Fruit fly (Drosophila melanogaster): ENCODE measurements around the gene ninaC.

ninaC gene

DNA sequence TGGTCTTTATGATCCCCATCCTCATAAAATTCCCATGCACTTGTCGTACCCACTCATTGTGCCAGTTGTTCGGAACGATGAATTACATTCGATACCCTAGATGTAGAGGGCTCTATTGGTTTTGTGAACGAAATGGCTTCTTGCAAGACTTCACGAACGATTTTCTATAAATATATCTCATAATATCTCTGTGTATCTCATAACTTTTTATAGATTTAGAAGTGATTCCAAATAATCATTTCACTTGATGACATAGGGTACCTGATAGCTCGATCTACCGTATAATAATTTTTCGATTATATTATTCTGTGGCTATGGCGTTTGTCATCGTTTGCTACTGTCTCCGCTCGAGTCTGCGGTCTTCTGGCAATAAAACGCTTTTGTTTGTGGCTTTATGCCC is 19.5 kb downstream of the ninaC start:
- no peak for TF ChIP-seq CG17801 (GFP tag; optimal IDR thresholded peaks at IDR 0.05; ENCODE audit: partially characterized antibody)

DNA sequence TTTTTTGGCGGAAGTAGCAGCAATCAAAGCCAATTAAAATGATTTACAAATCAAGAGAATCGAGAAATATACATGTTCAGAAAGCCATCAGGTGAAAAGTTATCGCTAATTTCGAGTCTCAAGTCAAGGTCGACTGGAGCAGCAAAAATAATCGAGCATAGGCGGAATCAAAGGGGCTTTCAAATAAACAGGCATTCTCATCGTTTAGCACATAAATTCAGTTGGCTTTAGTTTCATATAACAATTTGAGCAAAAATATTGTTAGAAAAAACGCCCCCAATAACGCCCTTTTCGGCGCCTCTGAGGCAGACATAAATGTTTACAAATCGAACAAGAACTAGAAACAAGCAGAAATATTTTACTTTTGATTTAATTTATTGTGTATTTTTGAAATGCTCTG is 20.2 kb downstream of the ninaC start:
- TF ChIP-seq CG17801 (GFP tag; optimal IDR thresholded peaks at IDR 0.05; ENCODE audit: partially characterized antibody), result no peak

DNA sequence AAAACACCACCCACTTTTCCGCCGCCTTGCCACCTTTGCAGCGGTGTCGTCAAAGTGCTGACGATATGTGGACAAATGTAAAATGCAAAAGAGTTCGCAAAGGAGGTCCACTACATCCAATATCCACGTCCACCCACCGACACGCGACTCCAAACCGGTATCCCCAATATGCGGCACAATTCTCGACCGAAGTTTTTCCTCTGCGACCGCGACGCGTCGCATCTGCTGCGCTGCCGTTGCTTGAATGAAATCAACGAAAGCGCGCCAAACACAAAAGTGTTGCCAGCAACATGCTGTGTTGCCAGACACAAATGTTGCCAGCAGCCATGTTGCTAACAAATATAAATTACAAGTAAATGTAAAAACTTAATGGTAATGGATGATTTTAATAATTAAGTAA is 21.0 kb downstream of the ninaC start, which contains the start of gene CG5160:
Gene CG5160 (minus strand): TSS at position 223 of the 400 bp plus-strand sequence.
- no peak for TF ChIP-seq CG17801 (GFP tag; optimal IDR thresholded peaks at IDR 0.05; ENCODE audit: partially characterized antibody)

DNA sequence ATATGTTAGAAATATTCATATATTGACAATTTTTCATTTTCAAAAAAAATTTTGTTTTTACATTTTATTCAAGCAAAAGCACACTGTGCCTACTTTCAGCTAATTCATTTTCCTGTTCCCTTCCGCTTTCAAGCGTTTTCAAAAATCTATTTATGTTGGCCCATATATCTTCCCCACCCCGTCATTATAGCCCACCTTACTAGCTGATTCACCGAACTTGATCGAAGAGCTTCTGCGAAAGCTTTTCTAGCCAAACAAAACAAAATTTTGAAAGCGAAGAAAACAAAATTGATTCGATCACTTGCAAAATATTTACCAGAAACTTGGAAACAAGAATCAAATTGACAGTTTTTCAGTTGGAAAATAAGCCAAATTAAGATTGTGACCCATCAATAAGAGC is 23.5 kb downstream of the ninaC start, which contains the start of gene CG5171:
Gene CG5171 (plus strand): TSS at position 311 of the 400 bp plus-strand sequence.
- no peak for TF ChIP-seq CG17801 (GFP tag; optimal IDR thresholded peaks at IDR 0.05; ENCODE audit: partially characterized antibody)

DNA sequence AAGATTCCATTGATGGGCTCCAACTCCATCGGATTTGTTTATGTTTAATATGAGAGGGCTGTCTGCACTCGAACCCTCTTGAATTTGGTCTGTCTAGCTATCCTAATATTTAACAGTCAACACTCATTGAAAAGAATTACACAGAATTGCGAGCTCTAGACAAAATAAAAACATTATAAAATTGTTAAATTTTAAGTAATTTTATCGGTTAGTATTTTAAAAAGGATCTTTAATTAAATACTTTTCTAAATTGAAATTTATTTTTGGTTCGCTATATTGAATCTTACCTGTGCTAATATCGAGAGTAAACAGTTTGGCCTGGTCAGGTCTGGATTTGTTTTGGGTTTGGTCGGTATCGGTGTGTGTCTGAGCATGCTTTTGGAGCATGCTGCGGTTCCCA is 24.1 kb downstream of the ninaC start:
- no peak for TF ChIP-seq CG17801 (GFP tag; optimal IDR thresholded peaks at IDR 0.05; ENCODE audit: partially characterized antibody)

DNA sequence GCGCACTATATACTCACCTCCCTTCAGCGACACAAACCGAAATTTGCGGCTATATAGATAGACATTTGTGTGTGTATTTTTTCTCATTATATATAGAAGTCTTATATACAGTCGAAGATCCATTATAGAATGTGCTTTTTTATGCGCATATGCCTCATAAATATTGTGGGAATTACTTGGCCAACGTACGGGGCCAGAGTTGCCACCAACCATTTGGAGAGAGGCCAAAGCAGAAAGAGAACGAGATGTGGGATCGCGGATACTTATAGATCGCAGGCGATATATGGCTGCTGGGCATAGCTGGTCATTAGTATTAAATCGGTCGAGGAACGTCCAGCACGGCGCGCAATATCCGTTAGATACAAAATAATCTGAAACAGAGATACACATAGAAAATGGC is 27.4 kb downstream of the ninaC start, which contains the start of gene CG5177:
Gene CG5177 (plus strand): TSS at position 305 of the 400 bp plus-strand sequence.
- TF ChIP-seq CG17801 (GFP tag; optimal IDR thresholded peaks at IDR 0.05; ENCODE audit: partially characterized antibody), result no peak

DNA sequence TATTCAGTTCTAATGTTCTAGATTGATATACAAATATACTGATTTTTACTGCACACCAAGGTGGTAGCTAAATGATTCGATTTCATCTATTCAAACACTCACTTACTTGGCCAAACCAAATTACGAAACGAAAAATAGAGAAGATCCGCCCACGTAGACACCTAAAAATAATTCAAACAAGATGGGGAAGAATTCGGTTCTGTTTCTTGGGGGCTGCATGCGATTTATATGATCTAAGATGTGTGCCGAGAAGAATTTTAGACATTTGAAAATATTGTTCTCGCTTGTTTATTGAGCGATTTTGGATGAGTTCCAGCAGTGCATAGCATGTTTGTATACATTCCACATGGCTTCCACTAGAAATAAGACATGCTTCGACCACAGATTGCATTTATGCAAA is 30.1 kb downstream of the ninaC start:
- no peak for TF ChIP-seq CG17801 (GFP tag; optimal IDR thresholded peaks at IDR 0.05; ENCODE audit: partially characterized antibody)

DNA sequence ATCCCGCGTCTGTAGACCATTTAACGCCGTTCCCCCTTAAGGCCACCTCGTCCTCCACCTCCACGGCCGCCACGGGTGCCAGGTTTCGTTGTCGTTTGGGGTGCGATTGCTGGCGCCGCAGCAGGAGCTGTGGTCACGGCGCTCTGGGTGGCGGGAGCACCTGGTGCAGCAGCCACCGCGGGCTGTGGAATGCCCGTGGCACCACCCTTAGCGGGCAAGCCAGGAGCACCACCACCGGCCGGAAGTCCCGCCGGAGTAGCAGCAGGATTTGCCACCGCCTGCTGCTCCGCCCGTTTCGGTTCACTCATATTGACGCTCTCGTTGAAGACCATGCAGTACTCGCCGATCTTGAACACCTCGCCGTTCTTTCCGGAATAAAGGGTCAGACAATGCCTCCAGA is 31.5 kb downstream of the ninaC start:
- no peak for TF ChIP-seq CG17801 (GFP tag; optimal IDR thresholded peaks at IDR 0.05; ENCODE audit: partially characterized antibody)

DNA sequence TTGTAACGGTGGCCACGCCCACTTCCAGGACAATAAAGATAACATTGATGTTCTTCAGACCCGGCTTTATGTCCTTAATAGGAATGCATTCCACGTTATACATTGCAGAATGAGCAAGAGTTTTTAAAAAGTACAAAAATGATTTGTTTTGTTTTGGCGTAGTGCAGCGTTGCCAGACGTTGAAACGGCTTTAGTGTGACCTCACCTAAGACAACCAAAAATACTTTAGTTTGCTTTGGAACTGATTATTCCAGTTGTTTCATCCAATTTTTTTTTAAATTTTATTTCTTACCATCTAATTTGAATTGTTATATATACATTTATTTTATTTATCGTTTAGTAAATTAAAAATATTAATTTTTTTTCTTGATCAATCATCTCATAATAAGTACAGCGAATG is 32.1 kb downstream of the ninaC start, which contains the start of gene CG5181:
Gene CG5181 (minus strand): TSS at position 208 of the 400 bp plus-strand sequence.
- TF ChIP-seq CG17801 (GFP tag; optimal IDR thresholded peaks at IDR 0.05; ENCODE audit: partially characterized antibody), result no peak

DNA sequence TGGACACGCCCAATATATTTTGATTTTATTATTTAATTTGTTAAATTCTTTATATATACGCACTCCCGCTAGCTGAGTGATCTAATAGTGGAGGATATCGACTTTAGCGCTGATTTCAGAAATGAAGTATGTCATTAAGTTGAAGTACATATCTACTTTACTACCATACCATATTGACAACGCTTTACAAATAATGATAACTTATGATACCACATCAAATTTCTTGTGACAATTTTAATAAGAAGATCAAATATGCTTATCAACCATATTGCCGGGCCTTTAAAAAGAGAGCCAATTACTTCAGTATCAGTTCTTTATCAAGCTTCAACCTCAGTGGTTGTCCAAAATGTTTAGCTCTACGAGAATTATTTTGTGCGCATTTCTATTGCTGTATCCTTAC is 33.1 kb downstream of the ninaC start, which contains the start of gene CG15818:
Gene CG15818 (plus strand): TSS at position 301 of the 400 bp plus-strand sequence.
- TF ChIP-seq CG17801 (GFP tag; optimal IDR thresholded peaks at IDR 0.05; ENCODE audit: partially characterized antibody), result no peak

DNA sequence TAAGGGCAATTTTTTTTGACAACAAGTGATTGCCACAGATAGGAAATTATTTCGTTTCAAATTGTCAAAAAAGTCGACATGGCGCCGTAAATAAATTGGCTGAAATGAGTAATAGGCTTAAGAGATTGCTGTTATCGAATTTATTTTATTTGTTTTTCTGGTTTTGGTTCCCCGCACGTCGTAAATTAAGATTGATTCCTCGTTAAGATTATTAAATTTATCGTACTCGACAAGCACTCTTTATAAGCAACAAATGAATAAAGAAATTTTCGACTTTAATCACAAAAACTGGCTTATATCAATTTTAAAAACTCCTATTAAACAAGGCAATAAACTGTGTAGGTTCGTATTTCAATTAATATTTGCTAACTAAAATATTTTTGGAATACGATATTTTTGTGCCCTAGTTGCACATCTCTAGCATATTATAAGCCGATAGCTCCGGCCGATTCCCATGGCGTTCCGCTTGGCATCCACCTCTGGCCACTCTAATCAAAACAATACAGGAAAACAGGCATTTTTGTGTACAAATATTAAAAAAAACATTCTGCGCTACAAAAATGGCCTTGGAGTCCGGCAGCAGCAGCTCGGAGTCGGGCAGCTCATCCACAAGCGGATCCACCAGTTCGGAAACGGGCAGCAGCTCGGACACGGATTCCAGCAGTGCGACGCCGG is 34.6 kb downstream of the ninaC start, which contains the start of gene chm:
Gene chm (plus strand): TSS at position 471 of the 675 bp plus-strand sequence.
- TF ChIP-seq CG17801 (GFP tag; optimal IDR thresholded peaks at IDR 0.05; ENCODE audit: partially characterized antibody), result no peak

DNA sequence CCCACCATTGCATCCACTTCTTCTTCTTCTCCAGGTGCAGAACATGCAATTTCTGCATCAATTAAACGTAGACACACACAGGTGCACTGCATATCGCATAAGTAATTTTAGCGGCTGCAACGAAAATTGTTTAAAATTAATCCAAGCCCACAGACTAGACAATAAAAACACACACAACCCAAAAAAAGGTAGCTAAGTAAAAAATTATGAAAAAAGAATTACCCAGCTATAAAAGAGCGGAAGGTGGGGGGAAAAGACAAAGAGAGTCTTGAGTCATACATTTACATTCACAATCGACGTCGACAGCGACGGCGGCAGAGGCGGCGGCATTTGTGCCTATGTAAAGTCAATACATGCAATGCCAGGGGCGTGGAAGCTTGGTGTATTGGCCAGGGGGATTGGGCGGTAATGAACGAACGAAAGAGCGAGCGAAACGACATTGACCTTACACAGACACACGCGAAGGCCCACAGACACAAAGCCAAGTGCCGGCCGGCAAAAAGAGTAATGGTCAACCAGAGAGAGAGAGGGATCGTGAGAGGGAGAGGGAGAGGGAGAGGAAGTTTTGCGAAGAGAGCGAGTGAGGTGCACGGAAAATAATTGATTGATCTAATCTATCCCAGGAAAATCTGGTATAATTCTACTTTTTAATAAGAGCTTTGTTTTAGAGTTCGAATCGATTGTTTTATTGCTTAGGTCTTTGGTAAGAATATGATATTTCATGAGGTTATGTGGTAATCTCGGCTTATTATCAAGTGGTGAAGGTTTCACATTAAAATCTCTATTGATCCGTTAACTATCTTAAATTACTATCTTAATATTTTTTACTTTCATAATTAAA is 40.9 kb downstream of the ninaC start:
- peak; percentile 61 for TF ChIP-seq CG17801 (GFP tag; optimal IDR thresholded peaks at IDR 0.05; ENCODE audit: partially characterized antibody)

DNA sequence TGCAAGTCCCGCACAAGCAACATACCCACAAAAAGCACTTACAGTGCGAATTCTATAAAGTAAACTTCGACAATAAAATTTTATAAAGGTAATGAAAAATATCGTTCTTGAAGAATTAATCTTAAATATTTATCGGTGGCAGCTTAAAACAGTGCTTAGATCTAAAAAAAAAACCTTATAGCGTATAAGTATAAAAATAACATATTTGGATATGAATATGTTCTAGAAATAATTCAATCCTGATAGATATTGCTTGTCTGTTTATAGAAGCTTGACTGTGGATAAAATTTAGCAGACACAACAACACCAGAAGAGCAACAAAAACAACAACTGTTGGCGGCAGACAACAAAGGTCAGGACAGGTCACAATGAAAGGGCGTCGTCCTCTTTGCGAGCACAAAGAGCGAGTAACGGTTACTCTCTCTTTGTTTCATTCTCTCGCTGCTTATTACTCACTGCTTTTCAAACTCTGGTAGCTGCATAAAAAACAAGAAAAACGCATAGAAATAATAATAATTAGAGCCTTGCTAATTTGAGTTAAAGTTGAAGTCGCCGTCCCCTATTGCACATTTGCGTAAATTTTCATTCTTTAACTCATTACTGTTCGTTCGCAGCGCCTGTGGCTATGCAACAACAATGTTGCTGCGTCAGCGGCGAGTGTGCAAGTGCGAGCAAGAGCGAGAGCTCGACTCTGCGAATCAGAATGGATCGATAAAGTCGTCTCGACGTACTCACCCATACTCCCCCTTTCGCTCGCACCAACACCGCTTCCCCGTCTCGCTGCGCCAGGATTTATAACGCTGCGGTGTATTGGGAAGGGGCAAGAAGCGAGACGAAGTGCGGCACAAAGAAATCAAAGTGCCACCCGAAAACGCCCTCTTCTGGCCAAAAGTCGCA is 42.2 kb downstream of the ninaC start:
- TF ChIP-seq CG17801 (GFP tag; optimal IDR thresholded peaks at IDR 0.05; ENCODE audit: partially characterized antibody), result no peak
